Worm (Caenorhabditis elegans): ENCODE data around the gene rad-54.L2.

The rad-54.L2 gene

DNA sequence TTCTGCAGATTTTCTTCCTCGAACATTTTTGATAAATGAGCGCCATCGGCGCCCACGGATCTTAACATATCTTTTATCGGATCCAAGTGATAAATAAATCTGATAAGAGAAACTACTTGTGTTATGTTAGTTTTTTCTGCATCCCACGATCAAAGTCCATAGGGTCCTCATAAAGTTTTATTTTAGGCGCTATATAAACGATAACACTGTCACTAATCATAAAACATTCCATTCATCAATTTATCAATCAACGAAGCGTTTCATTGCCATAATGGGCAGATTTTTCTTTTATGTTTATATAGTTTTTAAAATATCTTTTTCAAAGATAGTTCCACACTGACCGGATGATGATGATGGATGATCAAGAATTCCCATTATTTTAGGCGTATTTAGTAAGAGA is 29.2 kb upstream of the rad-54.L2 start (continued):
- TF ChIP-seq ceh-63 (GFP tag; optimal IDR thresholded peaks at IDR 0.05) (no peak), elt-3 (tag; optimal IDR thresholded peaks at IDR 0.05) (peak in 3 of 6 experiments; percentile 22 to 76 (median 71)), aha-1 (tag; optimal IDR thresholded peaks at IDR 0.05) (no peak), nhr-85 (tag) (peak; percentile 85), egl-27 (tag; optimal IDR thresholded peaks at IDR 0.05) (no peak), unc-98 (GFP tag; IDR thresholded peaks at IDR 0.05) (no peak), efl-1 (optimal IDR thresholded peaks at IDR 0.05) (no peak), efl-1 (GFP tag; optimal IDR thresholded peaks at IDR 0.05 in 1 of 2) (peak in 1 of 2 experiments; percentile 71), lin-39 (tag; optimal IDR thresholded peaks at IDR 0.05) (no peak), lsy-2 (tag; optimal IDR thresholded peaks at IDR 0.05) (no peak), fkh-10 (GFP tag; optimal IDR thresholded peaks at IDR 0.05) (no peak), C04F5.9 (tag; optimal IDR thresholded peaks at IDR 0.05) (no peak), mab-9 (GFP tag; IDR thresholded peaks at IDR 0.05) (no peak), lin-35 (GFP tag; optimal IDR thresholded peaks at IDR 0.05) (peak in 1 of 2 experiments; percentile 33), blmp-1 (tag; optimal IDR thresholded peaks at IDR 0.05) (peak; percentile 38), nhr-90 (tag; optimal IDR thresholded peaks at IDR 0.05; ENCODE audit: poor library complexity) (peak; percentile 61), rnt-1 (tag; optimal IDR thresholded peaks at IDR 0.05) (no peak), ztf-11 (tag; optimal IDR thresholded peaks at IDR 0.05) (no peak), nhr-71 (tag; optimal IDR thresholded peaks at IDR 0.05) (peak; percentile 62), egl-13 (tag; optimal IDR thresholded peaks at IDR 0.05) (no peak), ceh-90 (tag; optimal IDR thresholded peaks at IDR 0.05) (no peak)

DNA sequence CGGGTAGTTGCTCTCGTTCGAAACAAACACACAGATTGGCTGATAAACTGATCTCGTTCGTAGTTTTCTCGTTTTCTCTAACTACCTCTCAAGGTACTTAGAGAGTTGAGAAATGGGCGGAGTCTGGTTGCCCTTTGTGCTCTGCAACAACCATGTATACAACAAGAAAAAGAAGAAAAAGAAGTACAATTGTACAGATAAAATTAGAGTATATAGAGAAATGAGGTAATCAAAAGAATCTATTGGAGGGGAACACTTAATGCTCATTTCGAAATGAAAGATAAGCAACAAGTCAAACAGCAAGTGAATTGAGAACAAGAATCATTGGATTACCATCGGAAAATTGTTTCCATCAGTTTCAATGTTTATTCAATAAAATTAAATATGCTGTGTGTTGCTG is 28.5 kb upstream of the rad-54.L2 start, which contains the start of gene C09G9.1:
TSS of gene C09G9.1 (minus strand) at position 143 of the 400 bp plus-strand sequence.
- TF ChIP-seq nhr-77 (tag; optimal IDR thresholded peaks at IDR 0.05) (peak; percentile 11), mef-2 (tag; optimal IDR thresholded peaks at IDR 0.05) (no peak)

DNA sequence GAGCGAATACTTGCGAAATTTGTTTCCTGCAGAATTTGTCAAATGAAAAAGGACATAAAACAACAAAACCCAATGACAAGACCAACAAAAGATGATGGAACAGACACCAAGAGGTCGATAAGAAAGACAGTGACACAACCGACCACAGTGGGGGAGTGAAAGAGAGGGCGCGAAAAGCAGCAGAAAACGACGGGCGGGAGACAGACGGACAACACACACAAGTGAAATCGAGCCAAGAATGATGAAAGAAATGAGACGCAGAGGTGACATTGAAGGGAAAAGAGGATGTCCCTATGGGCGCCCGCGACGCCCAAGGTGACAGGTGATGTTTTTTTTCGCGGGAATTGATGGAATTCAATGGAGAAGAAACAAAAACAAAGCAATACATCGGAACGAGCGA is 27.8 kb upstream of the rad-54.L2 start:
- TF ChIP-seq unc-62 (GFP tag; optimal IDR thresholded peaks at IDR 0.05) (no peak), elt-3 (tag; optimal IDR thresholded peaks at IDR 0.05) (peak in 1 of 6 experiments; percentile 58), egl-27 (tag; optimal IDR thresholded peaks at IDR 0.05) (peak in 1 of 2 experiments; percentile 14), nhr-85 (tag) (peak; percentile 78), dpl-1 (GFP tag; optimal IDR thresholded peaks at IDR 0.05) (peak; percentile 51 to 64 (median 56)), hlh-17 (GFP tag; optimal IDR thresholded peaks at IDR 0.05; ENCODE audit: borderline replicate concordance) (no peak), mep-1 (tag; optimal IDR thresholded peaks at IDR 0.05) (peak; percentile 77), lin-14 (GFP tag; optimal IDR thresholded peaks at IDR 0.05) (peak; percentile 97), ceh-82 (tag; optimal IDR thresholded peaks at IDR 0.05) (peak in 1 of 3 experiments; percentile 18), mab-9 (GFP tag; IDR thresholded peaks at IDR 0.05) (no peak), lir-3 (tag; optimal IDR thresholded peaks at IDR 0.05; ENCODE audit: poor library complexity) (no peak), nhr-11 (tag; optimal IDR thresholded peaks at IDR 0.05) (no peak), C04F5.9 (tag; optimal IDR thresholded peaks at IDR 0.05) (no peak), xbp-1 (tag; optimal IDR thresholded peaks at IDR 0.05) (no peak), nhr-237 (tag; optimal IDR thresholded peaks at IDR 0.05) (no peak), dsc-1 (tag; optimal IDR thresholded peaks at IDR 0.05) (no peak), elt-2 (tag; optimal IDR thresholded peaks at IDR 0.05) (peak; percentile 39), nhr-20 (tag; optimal IDR thresholded peaks at IDR 0.05) (peak; percentile 73), snu-23 (GFP tag; optimal IDR thresholded peaks at IDR 0.05) (peak; percentile 67), swsn-7 (tag; optimal IDR thresholded peaks at IDR 0.05) (peak; percentile 36), unc-130 (tag; optimal IDR thresholded peaks at IDR 0.05) (no peak), tbx-2 (tag; optimal IDR thresholded peaks at IDR 0.05) (peak; percentile 38), unc-98 (GFP tag; IDR thresholded peaks at IDR 0.05) (no peak), blmp-1 (tag; optimal IDR thresholded peaks at IDR 0.05) (peak; percentile 98), nhr-84 (tag; optimal IDR thresholded peaks at IDR 0.05) (no peak), lin-35 (GFP tag; optimal IDR thresholded peaks at IDR 0.05) (peak; percentile 50 to 74), nhr-90 (tag; optimal IDR thresholded peaks at IDR 0.05; ENCODE audit: poor library complexity) (peak; percentile 57), ceh-8 (GFP tag; optimal IDR thresholded peaks at IDR 0.05) (no peak), efl-1 (optimal IDR thresholded peaks at IDR 0.05) (peak; percentile 59 to 68), efl-1 (GFP tag; optimal IDR thresholded peaks at IDR 0.05 in 1 of 2) (peak; percentile 47 to 97), mdl-1 (tag; optimal IDR thresholded peaks at IDR 0.05) (peak in 1 of 2 experiments; percentile 46), ztf-11 (tag; optimal IDR thresholded peaks at IDR 0.05) (peak in 1 of 2 experiments; percentile 34), alr-1 (tag; optimal IDR thresholded peaks at IDR 0.05; ENCODE audit: borderline replicate concordance) (no peak), Y116A8C.19 (tag; optimal IDR thresholded peaks at IDR 0.05; ENCODE audit: borderline replicate concordance) (no peak), jun-1 (tag; optimal IDR thresholded peaks at IDR 0.05) (no peak), F16B12.6 (tag; optimal IDR thresholded peaks at IDR 0.05) (no peak)

All from whole organism, L1 larva.